Worm (Caenorhabditis elegans): ENCODE results near the gene srbc-8.

DNA sequence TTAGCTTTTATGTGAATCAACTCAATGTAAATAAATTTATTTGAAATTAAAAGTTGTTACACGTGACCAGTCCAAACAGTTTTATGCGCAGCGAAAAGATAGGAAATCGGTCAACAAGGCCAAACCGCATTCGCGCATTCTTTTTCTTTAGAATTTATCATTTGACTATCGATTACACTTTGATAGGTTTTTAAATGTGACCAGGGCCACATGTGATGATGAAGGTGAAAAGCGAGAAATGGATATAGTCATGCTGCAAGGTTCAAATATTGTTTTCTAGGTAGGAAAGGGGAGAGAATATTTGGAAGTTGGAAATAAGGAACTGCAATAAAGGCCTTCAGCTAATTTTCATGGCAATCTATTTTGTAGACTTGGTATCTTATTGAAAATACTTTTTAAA is 48.0 kb downstream of the srbc-8 start:
- TF ChIP-seq W03F9.2 (tag; optimal IDR thresholded peaks at IDR 0.05) (no peak), him-1 (tag; optimal IDR thresholded peaks at IDR 0.05) (no peak)
